Fruit fly (Drosophila melanogaster): ENCODE data around the gene Grip71.

- TF ChIP-seq pros (GFP tag; optimal IDR thresholded peaks at IDR 0.05) (no peak), CG8388 (GFP tag; optimal IDR thresholded peaks at IDR 0.05) (no peak), CG4424 (GFP tag; optimal IDR thresholded peaks at IDR 0.05) (no peak), CG11398 (GFP tag; optimal IDR thresholded peaks at IDR 0.05) (no peak), HLH4C (GFP tag; IDR thresholded peaks at IDR 0.05; ENCODE audit: partially characterized antibody) (no peak)
Measured at dm6 chr2L:18698559-18699130, 10.0 kb upstream of the Grip71 start, which contains the start of gene CG10341.
